Worm (Caenorhabditis elegans) whole organism, late embryonic: ENCODE results near the gene ceh-57.

Experiments used
- C08G9.2 ChIP-seq: sonication (generic microtip); optimal IDR thresholded peaks from 2 replicates; lab custom pipeline; 2016; ENCODE audit warnings: mild to moderate bottlenecking, missing genetic modification characterization, moderate library complexity, missing compliant biosample characterization
- C38D4.7 ChIP-seq: fragments of 200-800 bp; sonication (Bioruptor generic); optimal IDR thresholded peaks from 2 replicates; lab custom pipeline; 2018; ENCODE audit warnings: mild to moderate bottlenecking, missing genetic modification characterization, moderate library complexity, missing compliant biosample characterization
- F13H6.1 ChIP-seq: sonication (generic microtip); optimal IDR thresholded peaks from 2 replicates; lab custom pipeline; 2016; ENCODE audit warnings: missing genetic modification characterization, missing compliant biosample characterization
- K02D7.2 ChIP-seq: sonication (generic microtip); optimal IDR thresholded peaks from 2 replicates; lab custom pipeline; 2017; ENCODE audit warnings: mild to moderate bottlenecking, missing genetic modification characterization, missing compliant biosample characterization
- K09A11.1 ChIP-seq: sonication (generic microtip); optimal IDR thresholded peaks from 2 replicates; lab custom pipeline; 2017; ENCODE audit warnings: antibody characterized with exemption, mild to moderate bottlenecking, missing genetic modification characterization, missing compliant biosample characterization; ENCODE audit not compliant: insufficient read depth
- ama-1 ChIP-seq: fragments of 150-350 bp; optimal IDR thresholded peaks from 2 replicates; lab custom pipeline; 2014
- ceh-18 ChIP-seq: sonication (generic microtip); optimal IDR thresholded peaks from 2 replicates; lab custom pipeline; 2016; ENCODE audit warnings: missing genetic modification characterization, missing compliant biosample characterization
- ceh-2 ChIP-seq: sonication (generic microtip); optimal IDR thresholded peaks from 2 replicates; lab custom pipeline; 2016; ENCODE audit warnings: missing genotype, missing genetic modification characterization, missing compliant biosample characterization
- ceh-22 ChIP-seq: sonication (generic microtip); optimal IDR thresholded peaks from 2 replicates; lab custom pipeline; 2017; ENCODE audit warnings: missing biosample characterization, missing genetic modification characterization
- ceh-24 ChIP-seq: sonication (generic microtip); optimal IDR thresholded peaks from 2 replicates; lab custom pipeline; 2016; ENCODE audit warnings: mild to moderate bottlenecking, missing genetic modification characterization, missing compliant biosample characterization
- ceh-30 ChIP-seq: fragments of 150-350 bp; optimal IDR thresholded peaks from 2 replicates; lab custom pipeline; 2014; ENCODE audit warnings: missing biosample characterization, missing genetic modification characterization
- ceh-31 ChIP-seq: sonication (generic microtip); optimal IDR thresholded peaks from 2 replicates; lab custom pipeline; 2016; ENCODE audit warnings: missing genetic modification characterization, missing compliant biosample characterization
- ceh-34 ChIP-seq: sonication (generic microtip); optimal IDR thresholded peaks from 2 replicates; lab custom pipeline; 2016; ENCODE audit warnings: mild to moderate bottlenecking, missing genetic modification characterization, missing compliant biosample characterization
- ceh-45 ChIP-seq: fragments of 200-800 bp; sonication (Bioruptor generic); IDR thresholded peaks from 2 replicates; pipeline ENCODE4 v1.3.6; 2022; ENCODE audit warnings: missing genetic modification reagents, missing genetic modification characterization, missing compliant biosample characterization
- ceh-6 ChIP-seq: fragments of 200-800 bp; sonication (Bioruptor generic); optimal IDR thresholded peaks from 2 replicates; lab custom pipeline; 2018; ENCODE audit warnings: mild to moderate bottlenecking, missing genetic modification characterization, missing compliant biosample characterization
- che-1 ChIP-seq: sonication (generic microtip); optimal IDR thresholded peaks from 2 replicates; lab custom pipeline; 2016; ENCODE audit warnings: mild to moderate bottlenecking, missing genetic modification characterization, missing compliant biosample characterization
- dmd-4 ChIP-seq: sonication (generic microtip); optimal IDR thresholded peaks from 2 replicates; lab custom pipeline; 2016; ENCODE audit warnings: borderline replicate concordance, missing genetic modification characterization, missing compliant biosample characterization
- dve-1 ChIP-seq: sonication (generic microtip); optimal IDR thresholded peaks from 2 replicates; lab custom pipeline; 2017; ENCODE audit warnings: antibody characterized with exemption, mild to moderate bottlenecking, missing genetic modification characterization, missing compliant biosample characterization
- elt-2 ChIP-seq: sonication (generic microtip); optimal IDR thresholded peaks from 2 replicates; lab custom pipeline; 2016; ENCODE audit warnings: missing genetic modification reagents, missing genetic modification characterization, missing compliant biosample characterization
- elt-4 ChIP-seq: sonication (generic microtip); optimal IDR thresholded peaks from 2 replicates; lab custom pipeline; 2016; ENCODE audit warnings: missing genetic modification characterization, missing compliant biosample characterization
- eyg-1 ChIP-seq: sonication (generic microtip); optimal IDR thresholded peaks from 2 replicates; lab custom pipeline; 2016; ENCODE audit warnings: missing genotype, missing genetic modification characterization, missing compliant biosample characterization
- fkh-10 ChIP-seq: fragments of 150-350 bp; optimal IDR thresholded peaks from 2 replicates; lab custom pipeline; 2014; ENCODE audit warnings: missing biosample characterization, missing genetic modification reagents, missing genetic modification characterization
- hlh-13 ChIP-seq: fragments of 200-800 bp; sonication (Bioruptor generic); optimal IDR thresholded peaks from 2 replicates; lab custom pipeline; 2018; ENCODE audit warnings: mild to moderate bottlenecking, missing genetic modification characterization, missing compliant biosample characterization
- hlh-6 ChIP-seq: sonication (generic microtip); optimal IDR thresholded peaks from 2 replicates; lab custom pipeline; 2016; ENCODE audit warnings: missing genotype, missing genetic modification characterization, missing compliant biosample characterization
- lim-6 ChIP-seq: sonication (generic microtip); optimal IDR thresholded peaks from 2 replicates; lab custom pipeline; 2016; ENCODE audit warnings: missing genetic modification characterization, missing compliant biosample characterization
- lin-11 ChIP-seq: fragments of 200-800 bp; sonication (Bioruptor generic); optimal IDR thresholded peaks from 2 replicates; lab custom pipeline; 2018; ENCODE audit warnings: mild to moderate bottlenecking, missing genetic modification characterization, missing compliant biosample characterization
- madf-2 ChIP-seq: sonication (generic microtip); optimal IDR thresholded peaks from 2 replicates; lab custom pipeline; 2017; ENCODE audit warnings: missing genetic modification characterization, missing compliant biosample characterization
- mec-3 ChIP-seq: sonication (generic microtip); optimal IDR thresholded peaks from 2 replicates; lab custom pipeline; 2016; ENCODE audit warnings: borderline replicate concordance, missing genetic modification characterization, missing compliant biosample characterization
- nfya-1 ChIP-seq: sonication (generic microtip); optimal IDR thresholded peaks from 2 replicates; lab custom pipeline; 2017; ENCODE audit warnings: missing genetic modification characterization, mild to moderate bottlenecking, missing compliant biosample characterization, antibody characterized with exemption, moderate library complexity
- nhr-11 ChIP-seq: fragments of 150-350 bp; optimal IDR thresholded peaks from 2 replicates; lab custom pipeline; 2014; ENCODE audit warnings: missing biosample characterization, missing genetic modification characterization
- nhr-232 ChIP-seq: sonication (generic microtip); optimal IDR thresholded peaks from 2 replicates; lab custom pipeline; 2016; ENCODE audit warnings: missing genetic modification characterization, missing compliant biosample characterization
- npax-4 ChIP-seq: sonication (generic microtip); optimal IDR thresholded peaks from 2 replicates; lab custom pipeline; 2016; ENCODE audit warnings: missing genetic modification characterization, missing compliant biosample characterization
- odd-2 ChIP-seq: sonication (generic microtip); optimal IDR thresholded peaks from 2 replicates; lab custom pipeline; 2017; ENCODE audit warnings: antibody characterized with exemption, mild to moderate bottlenecking, missing genetic modification characterization, missing compliant biosample characterization
- pag-3 ChIP-seq: sonication (generic microtip); optimal IDR thresholded peaks from 2 replicates; lab custom pipeline; 2016; ENCODE audit warnings: missing compliant biosample characterization, missing genetic modification characterization, borderline replicate concordance
- pat-9 ChIP-seq: fragments of 200-800 bp; sonication (Bioruptor generic); optimal IDR thresholded peaks from 2 replicates; lab custom pipeline; 2018; ENCODE audit warnings: mild to moderate bottlenecking, missing genetic modification characterization, moderate library complexity, missing compliant biosample characterization
- pha-4 ChIP-seq: fragments of 150-350 bp; optimal IDR thresholded peaks from 2 replicates; lab custom pipeline; 2018; ENCODE audit warnings: missing biosample characterization, missing genetic modification reagents, missing genetic modification characterization
- pqm-1 ChIP-seq: sonication (generic microtip); optimal IDR thresholded peaks from 2 replicates; lab custom pipeline; 2016; ENCODE audit warnings: missing genetic modification characterization, missing compliant biosample characterization
- pros-1 ChIP-seq: fragments of 150-350 bp; optimal IDR thresholded peaks from 2 replicates; lab custom pipeline; 2014; ENCODE audit warnings: missing biosample characterization, missing genetic modification reagents, missing genetic modification characterization
- ref-2 ChIP-seq: sonication (generic microtip); optimal IDR thresholded peaks from 2 replicates; lab custom pipeline; 2016; ENCODE audit warnings: missing genetic modification characterization, missing compliant biosample characterization
- rnt-1 ChIP-seq: sonication (generic microtip); optimal IDR thresholded peaks from 2 replicates; lab custom pipeline; 2016; ENCODE audit warnings: missing genetic modification characterization, missing compliant biosample characterization
- sdc-2 ChIP-seq: sonication (generic microtip); optimal IDR thresholded peaks from 2 replicates; lab custom pipeline; 2016; ENCODE audit warnings: missing genotype, missing genetic modification characterization, missing compliant biosample characterization
- syd-9 ChIP-seq: sonication (generic microtip); optimal IDR thresholded peaks from 2 replicates; lab custom pipeline; 2016; ENCODE audit warnings: mild to moderate bottlenecking, missing genetic modification characterization, moderate library complexity, missing compliant biosample characterization
- tbx-2 ChIP-seq: sonication (generic microtip); optimal IDR thresholded peaks from 2 replicates; lab custom pipeline; 2016; ENCODE audit warnings: missing genetic modification characterization, missing compliant biosample characterization
- tbx-7 ChIP-seq: sonication (generic microtip); optimal IDR thresholded peaks from 2 replicates; lab custom pipeline; 2016; ENCODE audit warnings: missing genotype, missing genetic modification characterization, missing compliant biosample characterization
- ttx-3 ChIP-seq: sonication (generic microtip); optimal IDR thresholded peaks from 2 replicates; lab custom pipeline; 2016; ENCODE audit warnings: missing genetic modification reagents, missing genetic modification characterization, missing compliant biosample characterization
- unc-42 ChIP-seq: sonication (generic microtip); optimal IDR thresholded peaks from 2 replicates; lab custom pipeline; 2016; ENCODE audit warnings: missing genotype, missing genetic modification characterization, missing compliant biosample characterization
- unc-55 ChIP-seq: sonication (generic microtip); optimal IDR thresholded peaks from 2 replicates; lab custom pipeline; 2017; ENCODE audit warnings: missing biosample characterization, missing genetic modification reagents, missing genetic modification characterization
- ztf-16 ChIP-seq: sonication (generic microtip); optimal IDR thresholded peaks from 2 replicates; lab custom pipeline; 2017; ENCODE audit warnings: missing genetic modification characterization, missing compliant biosample characterization

The ceh-57 gene

DNA sequence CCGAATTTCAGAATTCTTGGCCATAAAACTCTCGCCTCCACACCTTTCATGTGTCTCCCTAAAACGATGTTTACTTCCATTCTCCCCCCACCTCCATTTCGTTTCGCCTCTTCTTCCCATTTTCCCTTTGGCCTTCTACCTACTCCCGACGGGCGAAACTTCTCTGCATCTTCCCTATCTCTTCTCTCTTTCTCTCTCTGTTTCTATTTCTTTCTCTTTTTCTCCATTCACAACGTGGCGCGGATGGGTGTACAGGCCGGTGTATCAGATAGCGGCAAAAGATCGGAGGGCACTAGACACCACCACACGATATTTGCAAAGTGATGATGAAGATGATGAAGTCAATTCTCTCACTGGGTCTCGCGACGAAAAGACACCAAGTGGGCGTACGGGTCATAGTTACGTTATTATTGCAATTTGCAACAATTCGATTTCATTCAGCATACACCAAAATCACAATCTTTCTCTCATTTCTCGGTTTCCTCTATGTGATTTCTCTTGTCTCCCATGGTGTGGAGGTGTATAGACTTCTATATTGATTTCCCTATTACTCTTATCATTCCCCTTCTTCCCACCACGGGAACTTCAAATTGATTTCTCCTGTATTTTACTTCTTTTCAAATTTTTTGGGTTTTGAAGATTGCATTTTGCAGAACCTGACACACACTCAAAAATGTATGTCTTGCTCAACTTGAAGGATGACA, 17.7 kb upstream of the ceh-57 start, which contains the start of gene ztf-27:
Gene ztf-27 (plus strand): TSS at position 654 of the 704 bp plus-strand sequence.
- TF ChIP-seq madf-2 (tag; lab: Kevin White, UChicago) (peak; percentile 18), hlh-6 (tag; lab: Kevin White, UChicago) (peak; percentile 7), pha-4 (tag; lab: Kevin White, UChicago) (no peak), dmd-4 (no peak), rnt-1 (tag; lab: Kevin White, UChicago) (no peak), ceh-18 (peak; percentile 57), ceh-31 (peak; percentile 27), sdc-2 (tag; lab: Kevin White, UChicago) (peak; percentile 14), fkh-10 (no peak), ref-2 (tag; lab: Kevin White, UChicago) (peak; percentile 16), eyg-1 (tag; lab: Kevin White, UChicago) (no peak), F13H6.1 (tag; lab: Kevin White, UChicago) (peak; percentile 1), nfya-1 (tag; lab: Kevin White, UChicago) (peak; percentile 41), elt-4 (tag; lab: Kevin White, UChicago) (no peak), dve-1 (tag; lab: Kevin White, UChicago) (peak; percentile 34), pros-1 (tag; lab: Kevin White, UChicago) (peak; percentile 23), che-1 (no peak), C08G9.2 (tag; lab: Kevin White, UChicago) (peak; percentile 26), ceh-34 (peak; percentile 54), tbx-2 (tag; lab: Kevin White, UChicago) (peak; percentile 22), ceh-6 (GFP tag; lab: Kevin White, UChicago) (peak; percentile 4), npax-4 (tag; lab: Kevin White, UChicago) (no peak), syd-9 (tag; lab: Kevin White, UChicago) (peak; percentile 10)

DNA sequence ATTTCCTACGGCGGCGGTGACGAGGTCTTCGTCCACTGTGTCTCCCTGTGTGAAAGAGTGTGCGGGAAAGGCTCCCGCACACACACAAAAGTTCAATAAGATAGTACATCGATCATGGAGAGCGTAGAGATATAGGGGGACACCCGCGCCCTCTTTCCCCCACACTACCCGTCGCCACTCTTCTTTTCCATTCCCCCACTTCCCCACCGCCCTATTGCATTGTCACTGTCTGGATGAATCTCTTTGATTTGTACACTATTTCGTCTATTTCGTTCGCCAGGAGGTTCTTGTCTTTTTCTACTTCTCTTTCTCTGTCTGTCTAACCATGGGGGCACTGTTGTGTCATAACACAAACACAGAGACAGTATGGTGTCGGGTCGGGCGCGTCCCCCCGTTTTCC, 15.2 kb upstream of the ceh-57 start:
- TF ChIP-seq pros-1 (tag; lab: Kevin White, UChicago) = no peak
- no peak for TF ChIP-seq ceh-22 (tag; lab: Kevin White, UChicago)
- TF ChIP-seq lin-11 (tag; lab: Kevin White, UChicago) = no peak
- no peak for TF ChIP-seq odd-2
- no peak for TF ChIP-seq ama-1
- TF ChIP-seq madf-2 (tag; lab: Kevin White, UChicago) = peak; percentile 3
- peak; percentile 62 for TF ChIP-seq unc-55
- TF ChIP-seq ceh-30 (tag; lab: Kevin White, UChicago) = no peak
- TF ChIP-seq nhr-11 = no peak
- no peak for TF ChIP-seq tbx-7 (tag; lab: Kevin White, UChicago)
- TF ChIP-seq dmd-4 = no peak
- TF ChIP-seq lim-6 = no peak
- no peak for TF ChIP-seq pqm-1
- TF ChIP-seq hlh-13 (GFP tag; lab: Kevin White, UChicago) = no peak
- no peak for TF ChIP-seq pag-3 (tag; lab: Kevin White, UChicago)
- TF ChIP-seq C38D4.7 = no peak
- TF ChIP-seq sdc-2 (tag; lab: Kevin White, UChicago) = no peak
- TF ChIP-seq ceh-45 (GFP tag; lab: Robert Waterston, UW) = no peak
- no peak for TF ChIP-seq ttx-3
- peak; percentile 8 for TF ChIP-seq ref-2 (tag; lab: Kevin White, UChicago)
- peak; percentile 6 for TF ChIP-seq ztf-16 (tag; lab: Kevin White, UChicago)
- TF ChIP-seq elt-2 (tag; lab: Kevin White, UChicago) = no peak
- TF ChIP-seq ceh-24 (tag; lab: Kevin White, UChicago) = no peak
- no peak for TF ChIP-seq hlh-6 (tag; lab: Kevin White, UChicago)
- peak; percentile 29 for TF ChIP-seq dve-1 (tag; lab: Kevin White, UChicago)
- TF ChIP-seq ceh-18 = peak; percentile 58
- no peak for TF ChIP-seq pha-4 (tag; lab: Kevin White, UChicago)
- no peak for TF ChIP-seq nhr-232 (tag; lab: Kevin White, UChicago)
- TF ChIP-seq K09A11.1 = no peak
- TF ChIP-seq ceh-2 (tag; lab: Kevin White, UChicago) = peak; percentile 28
- TF ChIP-seq pat-9 = no peak
- TF ChIP-seq tbx-2 (tag; lab: Kevin White, UChicago) = peak; percentile 41
- TF ChIP-seq K02D7.2 (tag; lab: Kevin White, UChicago) = no peak
- TF ChIP-seq eyg-1 (tag; lab: Kevin White, UChicago) = no peak
- no peak for TF ChIP-seq mec-3 (tag; lab: Kevin White, UChicago)
- peak; percentile 24 for TF ChIP-seq F13H6.1 (tag; lab: Kevin White, UChicago)
- TF ChIP-seq unc-42 (tag; lab: Kevin White, UChicago) = no peak
- no peak for TF ChIP-seq che-1
- peak; percentile 33 for TF ChIP-seq ceh-31
